Worm (Caenorhabditis elegans): ENCODE data around the gene mab-9.

The mab-9 gene

DNA sequence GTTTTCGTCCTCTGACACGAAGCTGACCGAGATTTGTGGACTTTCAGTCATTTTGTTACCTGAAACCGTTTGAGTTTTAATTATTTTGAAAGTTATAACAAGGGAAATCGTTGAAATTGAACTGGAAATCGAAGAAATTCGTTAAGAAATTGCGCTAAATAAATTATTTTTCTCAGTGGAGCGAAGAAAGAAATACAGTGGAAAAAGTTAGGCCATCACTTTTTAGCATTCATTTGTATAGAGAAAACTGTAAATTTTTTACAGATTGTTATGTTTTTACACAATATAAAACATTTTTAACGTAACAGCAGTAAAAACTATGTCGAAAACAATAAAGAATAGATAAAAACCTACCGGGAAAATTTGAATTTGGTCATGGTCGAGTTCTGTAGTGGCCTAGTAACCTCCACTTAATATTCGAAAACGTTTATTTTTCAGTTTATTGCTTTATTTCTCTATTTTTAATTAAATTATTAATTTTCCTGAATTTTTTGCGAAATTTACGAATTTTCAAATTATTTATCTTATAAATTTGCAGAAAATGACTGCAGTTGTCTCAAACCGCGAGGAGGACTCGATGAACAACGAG lies 31.4 kb upstream of the mab-9 start, which contains the start of the genes gldi-1 and prp-21 (continued):
- TF ChIP-seq C04F5.9 (tag; optimal IDR thresholded peaks at IDR 0.05) (no peak), nhr-71 (tag; optimal IDR thresholded peaks at IDR 0.05) (peak; percentile 57), F16B12.6 (tag; optimal IDR thresholded peaks at IDR 0.05) (no peak), xbp-1 (tag; optimal IDR thresholded peaks at IDR 0.05) (peak; percentile 35), nhr-85 (tag) (peak; percentile 79), mdl-1 (tag; optimal IDR thresholded peaks at IDR 0.05) (no peak), efl-3 (GFP tag; optimal IDR thresholded peaks at IDR 0.05) (no peak), nhr-77 (tag; optimal IDR thresholded peaks at IDR 0.05) (no peak), aha-1 (tag; optimal IDR thresholded peaks at IDR 0.05) (no peak), unc-86 (tag; optimal IDR thresholded peaks at IDR 0.05) (no peak), ceh-8 (GFP tag; optimal IDR thresholded peaks at IDR 0.05) (no peak), nhr-84 (tag; optimal IDR thresholded peaks at IDR 0.05) (no peak), zag-1 (tag; optimal IDR thresholded peaks at IDR 0.05) (no peak), tbx-2 (tag; optimal IDR thresholded peaks at IDR 0.05) (peak; percentile 37), zip-4 (GFP tag; optimal IDR thresholded peaks at IDR 0.05) (no peak), egl-13 (tag; optimal IDR thresholded peaks at IDR 0.05) (peak; percentile 11), unc-130 (tag; optimal IDR thresholded peaks at IDR 0.05) (no peak), blmp-1 (tag; optimal IDR thresholded peaks at IDR 0.05) (no peak), snu-23 (GFP tag; optimal IDR thresholded peaks at IDR 0.05) (peak; percentile 39), unc-62 (GFP tag; optimal IDR thresholded peaks at IDR 0.05) (no peak), sup-37 (GFP tag; optimal IDR thresholded peaks at IDR 0.05) (no peak), irx-1 (tag; optimal IDR thresholded peaks at IDR 0.05) (peak; percentile 74), elt-2 (tag; optimal IDR thresholded peaks at IDR 0.05) (no peak), mep-1 (tag; optimal IDR thresholded peaks at IDR 0.05) (peak; percentile 16), grh-1 (GFP tag; IDR thresholded peaks at IDR 0.05) (no peak), pqm-1 (tag; optimal IDR thresholded peaks at IDR 0.05) (no peak), lin-39 (tag; optimal IDR thresholded peaks at IDR 0.05) (no peak), skn-1 (tag; optimal IDR thresholded peaks at IDR 0.05) (no peak), lsy-2 (tag; optimal IDR thresholded peaks at IDR 0.05) (peak; percentile 52 to 65), pax-3 (tag; optimal IDR thresholded peaks at IDR 0.05) (peak; percentile 6), jun-1 (tag; optimal IDR thresholded peaks at IDR 0.05) (no peak), lin-35 (GFP tag; optimal IDR thresholded peaks at IDR 0.05) (peak; percentile 48 to 51)

DNA sequence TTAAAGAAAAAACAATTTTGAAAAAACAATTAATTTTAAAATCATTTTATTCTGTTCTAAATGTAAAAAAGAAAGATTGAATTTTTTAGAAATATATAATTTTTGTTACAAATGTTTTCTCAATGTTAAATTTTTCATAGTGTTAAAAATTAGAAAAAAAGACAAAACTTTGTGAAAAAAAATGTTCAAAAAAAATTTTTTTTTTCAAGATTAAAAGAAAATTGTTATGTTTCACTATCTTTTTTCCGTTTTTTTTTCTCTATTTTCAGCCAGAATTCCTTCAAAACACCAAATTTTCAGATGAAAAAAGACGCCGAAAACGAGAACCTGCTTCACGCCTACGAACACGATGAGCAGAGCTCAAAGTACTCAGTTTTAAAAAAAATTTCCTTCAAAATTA lies 20.7 kb upstream of the mab-9 start, which contains the start of gene sms-5:
Gene sms-5 (plus strand): TSS at position 301 of the 400 bp plus-strand sequence.
- TF ChIP-seq fkh-10 (GFP tag; optimal IDR thresholded peaks at IDR 0.05) (no peak), mef-2 (tag; optimal IDR thresholded peaks at IDR 0.05) (no peak), nhr-90 (tag; optimal IDR thresholded peaks at IDR 0.05; ENCODE audit: poor library complexity) (no peak), ets-5 (GFP tag; IDR thresholded peaks at IDR 0.05) (no peak)

DNA sequence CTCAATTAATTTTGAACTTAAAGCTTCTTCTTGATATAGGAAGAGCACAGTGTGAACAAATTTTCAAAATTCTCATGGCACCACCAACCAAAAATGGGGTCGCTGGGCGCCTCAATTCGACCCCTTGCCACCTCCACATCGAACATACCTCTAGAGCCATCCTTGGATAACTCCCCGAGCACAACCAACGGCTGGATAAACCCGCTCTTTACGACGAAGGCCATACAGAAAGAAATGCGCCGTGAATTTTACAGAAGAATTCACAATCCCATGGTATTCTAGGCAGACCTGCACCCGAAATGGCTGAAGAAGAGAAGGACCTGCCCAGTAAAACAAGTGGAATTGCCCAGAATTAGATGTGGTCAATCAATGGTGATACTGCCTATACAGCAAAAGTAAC lies 13.2 kb upstream of the mab-9 start:
- TF ChIP-seq pax-3 (tag; optimal IDR thresholded peaks at IDR 0.05) (no peak), aha-1 (tag; optimal IDR thresholded peaks at IDR 0.05) (no peak), Y116A8C.19 (tag; optimal IDR thresholded peaks at IDR 0.05; ENCODE audit: borderline replicate concordance) (no peak), lin-14 (GFP tag; optimal IDR thresholded peaks at IDR 0.05) (no peak), nhr-71 (tag; optimal IDR thresholded peaks at IDR 0.05) (no peak), sptf-1 (tag; optimal IDR thresholded peaks at IDR 0.05) (no peak), nhr-76 (tag; optimal IDR thresholded peaks at IDR 0.05) (no peak), nhr-90 (tag; optimal IDR thresholded peaks at IDR 0.05; ENCODE audit: poor library complexity) (no peak), mep-1 (tag; optimal IDR thresholded peaks at IDR 0.05) (no peak), vab-15 (tag; optimal IDR thresholded peaks at IDR 0.05) (no peak), swsn-7 (tag; optimal IDR thresholded peaks at IDR 0.05) (no peak)

Data from whole organism, L1 larva.